Fruit fly (Drosophila melanogaster) whole organism, embryonic: ENCODE data around the gene SPR.

ENCODE experiments used
- CG10565 ChIP-seq: fragments of 200-800 bp; sonication (Bioruptor generic); optimal IDR thresholded peaks from 3 replicates; lab custom pipeline; 2016; ENCODE audit warnings: missing biosample characterization, mild to moderate bottlenecking, missing genetic modification characterization
- CG12071 ChIP-seq: fragments of 200-800 bp; sonication (Bioruptor generic); optimal IDR thresholded peaks from 3 replicates; lab custom pipeline; 2018; ENCODE audit warnings: missing biosample characterization, mild to moderate bottlenecking, missing genetic modification characterization
- CG14014 ChIP-seq: fragments of 200-800 bp; sonication (Bioruptor generic); IDR thresholded peaks from 2 replicates; pipeline ENCODE4 v1.3.6; 2022; ENCODE audit warnings: missing biosample characterization, missing genetic modification characterization
- CG32767 ChIP-seq: fragments of 200-800 bp; sonication (Bioruptor generic); IDR thresholded peaks from 2 replicates; pipeline ENCODE4 v1.3.6; 2022; ENCODE audit warnings: missing biosample characterization, missing genetic modification characterization
- CG6683 ChIP-seq: fragments of 200-800 bp; sonication (Bioruptor generic); optimal IDR thresholded peaks from 2 replicates; lab custom pipeline; 2017; ENCODE audit warnings: missing biosample characterization, mild to moderate bottlenecking, missing genetic modification characterization, missing genetic modification reagents
- CG9727 ChIP-seq: fragments of 200-800 bp; sonication (Bioruptor generic); optimal IDR thresholded peaks from 3 replicates; lab custom pipeline; 2017; ENCODE audit warnings: missing biosample characterization, mild to moderate bottlenecking, missing genetic modification characterization
- Dip3 ChIP-seq: fragments of 200-800 bp; sonication (Bioruptor generic); optimal IDR thresholded peaks from 3 replicates; lab custom pipeline; 2016; ENCODE audit warnings: missing biosample characterization, missing genetic modification characterization
- H2.0 ChIP-seq: fragments of 200-800 bp; sonication (Bioruptor generic); IDR thresholded peaks from 2 replicates; pipeline ENCODE4 v1.3.6; 2022; ENCODE audit warnings: missing biosample characterization, missing genetic modification characterization
- Rfx ChIP-seq: fragments of 200-800 bp; sonication (Bioruptor generic); IDR thresholded peaks from 2 replicates; pipeline ENCODE4 v1.3.6; 2022; ENCODE audit warnings: missing biosample characterization, missing genetic modification characterization
- Sin3A ChIP-seq: fragments of >200 bp; optimal IDR thresholded peaks from 2 replicates; lab custom pipeline; 2018
- aop ChIP-seq: fragments of 200-800 bp; sonication (Bioruptor generic); IDR thresholded peaks from 2 replicates; pipeline ENCODE4 v1.3.6; 2022; ENCODE audit warnings: missing biosample characterization, missing genetic modification characterization
- bowl ChIP-seq: fragments of 200-800 bp; sonication (Bioruptor generic); IDR thresholded peaks from 2 replicates; pipeline ENCODE4 v1.3.6; 2022; ENCODE audit warnings: missing biosample characterization, missing genetic modification characterization
- ftz-f1 ChIP-seq: fragments of 200-800 bp; sonication (Bioruptor generic); optimal IDR thresholded peaks from 2 replicates; lab custom pipeline; 2016; ENCODE audit warnings: missing biosample characterization, missing genetic modification characterization
- stc ChIP-seq: fragments of 200-800 bp; sonication (Bioruptor generic); IDR thresholded peaks from 2 replicates; pipeline ENCODE4 v1.3.6; 2022; ENCODE audit warnings: missing biosample characterization, missing genetic modification characterization

dm6 chrX:5421407-5422250, 24.8 kb upstream of the SPR start, which contains the start of gene Usp16-45:
- TF ChIP-seq Sin3A (peak; percentile 13), Dip3 (GFP tag; lab: Kevin White, UChicago) (no peak), ftz-f1 (GFP tag; lab: Kevin White, UChicago) (no peak), CG12071 (GFP tag; lab: Kevin White, UChicago) (no peak), CG14014 (GFP tag; lab: Robert Waterston, UW) (no peak), stc (GFP tag; lab: Robert Waterston, UW) (no peak), CG10565 (GFP tag; lab: Kevin White, UChicago) (no peak), CG9727 (no peak), CG6683 (GFP tag; lab: Kevin White, UChicago) (no peak), aop (GFP tag; lab: Robert Waterston, UW) (no peak), bowl (GFP tag; lab: Robert Waterston, UW) (no peak), CG32767 (GFP tag; lab: Robert Waterston, UW) (no peak), H2.0 (GFP tag; lab: Robert Waterston, UW) (no peak), Rfx (GFP tag; lab: Robert Waterston, UW) (no peak)
